Fruit fly (Drosophila melanogaster) whole organism, embryonic: Measurements from ENCODE around the gene CG34462.

Experiments used
- Ada2b ChIP-seq: fragments of 200-800 bp; sonication (Bioruptor generic); IDR thresholded peaks from 2 replicates; pipeline ENCODE4 v1.3.6; 2022; ENCODE audit warnings: missing biosample characterization, missing genetic modification characterization
- C15 ChIP-seq: fragments of 200-800 bp; sonication (Bioruptor generic); IDR thresholded peaks from 3 replicates; pipeline ENCODE4 v1.3.6; 2022; ENCODE audit warnings: missing biosample characterization, missing genetic modification characterization
- CG11398 ChIP-seq: fragments of 200-800 bp; sonication (Bioruptor generic); optimal IDR thresholded peaks from 2 replicates; lab custom pipeline; 2016; ENCODE audit warnings: missing biosample characterization, missing genetic modification characterization
- CG12236 ChIP-seq: fragments of 200-800 bp; sonication (Bioruptor generic); optimal IDR thresholded peaks from 2 replicates; lab custom pipeline; 2016; ENCODE audit warnings: missing biosample characterization, missing genetic modification characterization
- CG12659 ChIP-seq: fragments of 200-800 bp; sonication (Bioruptor generic); optimal IDR thresholded peaks from 3 replicates; lab custom pipeline; 2017; ENCODE audit warnings: mild to moderate bottlenecking, missing biosample characterization, missing genetic modification reagents, missing genetic modification characterization
- CG14860 ChIP-seq: fragments of 200-800 bp; sonication (Bioruptor generic); IDR thresholded peaks from 3 replicates; pipeline ENCODE4 v1.3.6; 2022; ENCODE audit warnings: missing biosample characterization, missing genetic modification characterization; ENCODE audit not compliant: partially characterized antibody
- CG15011 ChIP-seq: fragments of 200-800 bp; sonication (Bioruptor generic); optimal IDR thresholded peaks from 3 replicates; lab custom pipeline; 2018; ENCODE audit warnings: missing biosample characterization, mild to moderate bottlenecking, missing genetic modification characterization
- CG16815 ChIP-seq: fragments of 200-800 bp; sonication (Bioruptor generic); optimal IDR thresholded peaks from 3 replicates; lab custom pipeline; 2017; ENCODE audit warnings: missing biosample characterization, mild to moderate bottlenecking, missing genetic modification characterization
- CG17328 ChIP-seq: fragments of 200-800 bp; sonication (Bioruptor generic); IDR thresholded peaks from 2 replicates; pipeline ENCODE4 v1.3.6; 2022; ENCODE audit warnings: missing biosample characterization, missing genetic modification characterization
- CG17359 ChIP-seq: fragments of 200-800 bp; sonication (Bioruptor generic); optimal IDR thresholded peaks from 3 replicates; lab custom pipeline; 2018; ENCODE audit warnings: missing biosample characterization, mild to moderate bottlenecking, missing genetic modification characterization, moderate library complexity
- CG17361 ChIP-seq: fragments of 200-800 bp; sonication (Bioruptor generic); IDR thresholded peaks from 3 replicates; pipeline ENCODE4 v1.3.6; 2022; ENCODE audit warnings: missing biosample characterization, missing genetic modification characterization
- CG31365 ChIP-seq: fragments of 200-800 bp; sonication (Bioruptor generic); optimal IDR thresholded peaks from 2 replicates; lab custom pipeline; 2018; ENCODE audit warnings: missing biosample characterization, mild to moderate bottlenecking, missing genetic modification characterization
- CG34422 ChIP-seq: fragments of 200-800 bp; sonication (Bioruptor generic); IDR thresholded peaks from 3 replicates; pipeline ENCODE4 v1.3.6; 2022; ENCODE audit warnings: missing biosample characterization, missing genetic modification characterization
- CG3838 ChIP-seq: fragments of 200-800 bp; sonication (Bioruptor generic); optimal IDR thresholded peaks from 3 replicates; lab custom pipeline; 2016; ENCODE audit warnings: missing biosample characterization, missing genetic modification characterization
- CG4707 ChIP-seq: fragments of 200-800 bp; sonication (Bioruptor generic); optimal IDR thresholded peaks from 2 replicates; lab custom pipeline; 2018; ENCODE audit warnings: missing biosample characterization, mild to moderate bottlenecking, missing genetic modification characterization, moderate library complexity
- CG7271 ChIP-seq: fragments of 200-800 bp; sonication (Bioruptor generic); optimal IDR thresholded peaks from 2 replicates; lab custom pipeline; 2018; ENCODE audit warnings: missing biosample characterization, mild to moderate bottlenecking, missing genetic modification characterization, moderate library complexity
- E2f1 ChIP-seq: fragments of 200-800 bp; sonication (Bioruptor generic); IDR thresholded peaks from 2 replicates; pipeline ENCODE4 v1.3.6; 2022; ENCODE audit warnings: missing biosample characterization, missing genetic modification characterization
- Hey ChIP-seq: fragments of 200-800 bp; sonication (Bioruptor generic); optimal IDR thresholded peaks from 3 replicates; lab custom pipeline; 2018; ENCODE audit warnings: missing biosample characterization, mild to moderate bottlenecking, missing genetic modification characterization
- HmgZ ChIP-seq: fragments of 200-800 bp; sonication (Bioruptor generic); optimal IDR thresholded peaks from 2 replicates; lab custom pipeline; 2018; ENCODE audit warnings: missing biosample characterization, mild to moderate bottlenecking, missing genetic modification characterization
- Lim3 ChIP-seq: fragments of 200-800 bp; sonication (Bioruptor generic); IDR thresholded peaks from 2 replicates; pipeline ENCODE4 v1.3.6; 2022; ENCODE audit warnings: missing biosample characterization, missing genetic modification characterization
- Med ChIP-seq: fragments of 200-800 bp; sonication (Bioruptor generic); peaks from one replicate; lab custom pipeline; 2016; ENCODE audit warnings: missing biosample characterization, missing genetic modification characterization, mild to moderate bottlenecking, inconsistent platforms, moderate library complexity
- Pdp1 ChIP-seq, 2 experiments: fragments of 200-800 bp; sonication (Bioruptor generic); optimal IDR thresholded peaks; 3 replicates each; lab custom pipeline; 2016; ENCODE audit warnings: missing biosample characterization in 2 of 2, missing genetic modification characterization in 2 of 2, mild to moderate bottlenecking in 1 of 2, moderate library complexity in 1 of 2
- Scr ChIP-seq: fragments of 200-800 bp; sonication (Bioruptor generic); IDR thresholded peaks from 2 replicates; pipeline ENCODE4 v1.3.6; 2022; ENCODE audit warnings: missing biosample characterization, missing genetic modification characterization; ENCODE audit not compliant: partially characterized antibody
- Sox102F ChIP-seq: fragments of 200-800 bp; sonication (Bioruptor generic); optimal IDR thresholded peaks from 2 replicates; lab custom pipeline; 2018; ENCODE audit warnings: missing biosample characterization, mild to moderate bottlenecking, missing genetic modification characterization, moderate library complexity
- Xrp1 ChIP-seq: fragments of 200-800 bp; sonication (Bioruptor generic); IDR thresholded peaks from 2 replicates; pipeline ENCODE4 v1.3.6; 2022; ENCODE audit warnings: missing biosample characterization, missing genetic modification characterization
- ara ChIP-seq: fragments of 200-800 bp; sonication (Bioruptor generic); IDR thresholded peaks from 2 replicates; pipeline ENCODE4 v1.3.6; 2022; ENCODE audit warnings: missing biosample characterization, missing genetic modification characterization
- bcd ChIP-seq: fragments of 200-800 bp; sonication (Bioruptor generic); optimal IDR thresholded peaks from 2 replicates; lab custom pipeline; 2017; ENCODE audit warnings: missing biosample characterization, mild to moderate bottlenecking, missing genetic modification characterization
- bsh ChIP-seq, 2 experiments: fragments of 200-800 bp; sonication (Bioruptor generic); optimal IDR thresholded peaks; 2 replicates each; lab custom pipeline; 2017 to 2018; ENCODE audit warnings: mild to moderate bottlenecking in 2 of 2, missing biosample characterization in 2 of 2, missing genetic modification characterization in 2 of 2, moderate library complexity in 1 of 2
- dati ChIP-seq: fragments of 200-800 bp; sonication (Bioruptor generic); IDR thresholded peaks from 2 replicates; pipeline ENCODE4 v1.3.6; 2022; ENCODE audit warnings: missing biosample characterization, missing genetic modification characterization
- gce ChIP-seq: fragments of 200-800 bp; sonication (Bioruptor generic); IDR thresholded peaks from 3 replicates; pipeline ENCODE4 v1.3.6; 2022; ENCODE audit warnings: missing biosample characterization, missing genetic modification characterization
- gem ChIP-seq: fragments of 200-800 bp; sonication (Bioruptor generic); optimal IDR thresholded peaks from 2 replicates; lab custom pipeline; 2019; ENCODE audit warnings: missing biosample characterization, mild to moderate bottlenecking, missing genetic modification characterization, moderate library complexity
- ham ChIP-seq: fragments of 200-800 bp; sonication (Bioruptor generic); IDR thresholded peaks from 2 replicates; pipeline ENCODE4 v1.3.6; 2022; ENCODE audit warnings: missing biosample characterization, missing genetic modification characterization
- hbn ChIP-seq: fragments of 200-800 bp; sonication (Bioruptor generic); IDR thresholded peaks from 2 replicates; pipeline ENCODE4 v1.3.6; 2022; ENCODE audit warnings: missing biosample characterization, missing genetic modification characterization; ENCODE audit not compliant: partially characterized antibody
- her ChIP-seq: fragments of 200-800 bp; sonication (Bioruptor generic); optimal IDR thresholded peaks from 2 replicates; lab custom pipeline; 2016; ENCODE audit warnings: missing biosample characterization, missing genetic modification characterization
- hth ChIP-seq: fragments of >200 bp; optimal IDR thresholded peaks from 2 replicates; lab custom pipeline; 2017; ENCODE audit warnings: inconsistent platforms
- knrl ChIP-seq: fragments of 200-800 bp; sonication (Bioruptor generic); IDR thresholded peaks from 3 replicates; pipeline ENCODE4 v1.3.6; 2022; ENCODE audit warnings: missing biosample characterization, missing genetic modification characterization; ENCODE audit not compliant: partially characterized antibody
- mirr ChIP-seq: fragments of 200-800 bp; sonication (Bioruptor generic); optimal IDR thresholded peaks from 3 replicates; lab custom pipeline; 2018; ENCODE audit warnings: missing biosample characterization, mild to moderate bottlenecking, missing genetic modification characterization
- peb ChIP-seq: fragments of 200-800 bp; sonication (Bioruptor generic); IDR thresholded peaks from 2 replicates; pipeline ENCODE4 v1.3.6; 2022; ENCODE audit warnings: missing biosample characterization, missing genetic modification characterization
- prd ChIP-seq, 3 experiments: fragments of >200 bp in 2 of 3; fragments of 200-800 bp in 1 of 3; sonication (Bioruptor generic) in 1 of 3; optimal IDR thresholded peaks in 2 of 3; IDR thresholded peaks in 1 of 3; 2 replicates in 2 of 3; 3 replicates in 1 of 3; pipeline versions ENCODE4 v1.3.6 to Lab custom; 2017 to 2022; ENCODE audit warnings: missing biosample characterization in 1 of 3, missing genetic modification characterization in 1 of 3
- row ChIP-seq: fragments of 200-800 bp; sonication (Bioruptor generic); IDR thresholded peaks from 3 replicates; pipeline ENCODE4 v1.3.6; 2022; ENCODE audit warnings: missing biosample characterization, missing genetic modification characterization
- sr ChIP-seq: fragments of 200-800 bp; sonication (Bioruptor generic); IDR thresholded peaks from 3 replicates; pipeline ENCODE4 v1.3.6; 2022; ENCODE audit warnings: missing biosample characterization, missing genetic modification characterization
- ssp ChIP-seq: fragments of 200-800 bp; sonication (Bioruptor generic); IDR thresholded peaks from 2 replicates; pipeline ENCODE4 v1.3.6; 2022; ENCODE audit warnings: missing biosample characterization, missing genetic modification characterization
- tio ChIP-seq: fragments of 200-800 bp; sonication (Bioruptor generic); optimal IDR thresholded peaks from 2 replicates; lab custom pipeline; 2017; ENCODE audit warnings: missing biosample characterization, missing genetic modification characterization, inconsistent platforms
- wek ChIP-seq: fragments of 200-800 bp; sonication (Bioruptor generic); optimal IDR thresholded peaks from 3 replicates; lab custom pipeline; 2018; ENCODE audit warnings: missing biosample characterization, mild to moderate bottlenecking, missing genetic modification characterization, moderate library complexity
- zen2 ChIP-seq: fragments of 200-800 bp; sonication (Bioruptor generic); IDR thresholded peaks from 3 replicates; pipeline ENCODE4 v1.3.6; 2022; ENCODE audit warnings: missing biosample characterization, missing genetic modification characterization; ENCODE audit not compliant: partially characterized antibody

Gene CG34462

DNA sequence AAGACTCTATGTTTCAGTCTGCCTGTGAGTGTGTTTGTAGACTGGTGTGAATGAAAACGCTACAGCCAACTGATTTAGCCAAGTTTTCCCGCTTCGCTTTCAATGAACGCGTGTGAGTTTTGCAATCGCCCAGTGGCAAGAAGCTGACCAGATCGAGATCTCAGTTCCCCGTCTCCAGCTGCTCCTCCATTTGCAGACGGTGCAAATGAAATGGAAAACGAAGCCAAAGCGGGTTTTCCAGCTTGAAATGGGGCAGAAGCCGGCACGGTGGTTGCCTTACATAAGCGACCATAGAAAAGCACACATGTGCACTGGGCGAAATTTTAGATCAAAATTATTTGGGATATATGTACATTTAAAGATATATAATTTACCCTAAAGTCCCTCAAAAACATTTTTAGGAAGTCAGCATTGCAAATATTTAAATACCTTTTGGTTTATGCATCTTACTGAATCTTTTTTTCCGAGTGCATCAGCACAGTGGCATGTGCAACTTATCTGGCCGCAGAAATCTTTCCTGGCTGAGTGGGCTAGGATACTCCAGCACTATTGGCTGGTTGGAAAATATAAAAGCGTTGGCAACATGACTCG is 9.4 kb upstream of the CG34462 start, which contains the start of gene CG43059 (continued):
- TF ChIP-seq CG11398 (GFP tag; lab: Kevin White, UChicago) = no peak
- no peak for TF ChIP-seq bcd (GFP tag; lab: Kevin White, UChicago)
- TF ChIP-seq CG31365 = no peak
- peak; percentile 1 for TF ChIP-seq CG17359 (tag; lab: Kevin White, UChicago)
- TF ChIP-seq HmgZ = no peak
- TF ChIP-seq CG16815 = no peak
- no peak for TF ChIP-seq CG3838 (GFP tag; lab: Kevin White, UChicago)
- TF ChIP-seq tio = no peak
- no peak for TF ChIP-seq Scr (GFP tag; lab: Robert Waterston, UW)
- no peak for TF ChIP-seq peb (GFP tag; lab: Robert Waterston, UW)
- no peak for TF ChIP-seq Hey
- no peak for TF ChIP-seq ham (GFP tag; lab: Robert Waterston, UW)
- TF ChIP-seq CG17328 = no peak
- TF ChIP-seq CG4707 (GFP tag; lab: Kevin White, UChicago) = no peak
- TF ChIP-seq hbn (GFP tag; lab: Robert Waterston, UW) = no peak
- TF ChIP-seq CG12659 (GFP tag; lab: Kevin White, UChicago) = no peak
- 0 out of 3 replicates have a peak, but pooled peaks have one; percentile 9 for TF ChIP-seq row (GFP tag; lab: Robert Waterston, UW)
- TF ChIP-seq CG15011 (GFP tag; lab: Kevin White, UChicago) = no peak
- TF ChIP-seq hth (lab: Kevin White, UChicago) = no peak
- no peak for TF ChIP-seq Lim3 (GFP tag; lab: Robert Waterston, UW)
- no peak for TF ChIP-seq dati (GFP tag; lab: Robert Waterston, UW)
- 0 out of 2 replicates have a peak, but pooled peaks have one; percentile 15 for TF ChIP-seq E2f1
- no peak for TF ChIP-seq sr (GFP tag; lab: Robert Waterston, UW)
- TF ChIP-seq bsh (GFP tag; optimal IDR thresholded peaks at IDR 0.05; lab: Kevin White, UChicago) = peak in 1 of 2 experiments; percentile 5
- no peak for TF ChIP-seq zen2
- TF ChIP-seq Xrp1 (GFP tag; lab: Robert Waterston, UW) = peak; percentile 20; the same call in 1 of the 2 replicates
- TF ChIP-seq ara (GFP tag; lab: Robert Waterston, UW) = no peak
- no peak for TF ChIP-seq CG14860 (GFP tag; lab: Robert Waterston, UW)
- no peak for TF ChIP-seq her (GFP tag; lab: Kevin White, UChicago)
- TF ChIP-seq mirr (GFP tag; lab: Kevin White, UChicago) = no peak
- TF ChIP-seq gem (tag; lab: Kevin White, UChicago) = peak; percentile 22
- TF ChIP-seq CG17361 (GFP tag; lab: Robert Waterston, UW) = no peak
- no peak for TF ChIP-seq wek (GFP tag; lab: Kevin White, UChicago)
- no peak for TF ChIP-seq CG34422
- no peak for TF ChIP-seq Pdp1 (GFP tag; optimal IDR thresholded peaks at IDR 0.05; lab: Kevin White, UChicago)
- TF ChIP-seq knrl (GFP tag; lab: Robert Waterston, UW) = no peak
- TF ChIP-seq ssp (GFP tag; lab: Robert Waterston, UW) = no peak
- peak; percentile 53 for TF ChIP-seq Med
- TF ChIP-seq Sox102F = peak; percentile 34
- no peak for TF ChIP-seq gce (GFP tag; lab: Robert Waterston, UW)
- no peak for TF ChIP-seq CG12236 (GFP tag; lab: Kevin White, UChicago)
- TF ChIP-seq prd (optimal IDR thresholded peaks at IDR 0.05; lab: Kevin White, UChicago) = no peak
- TF ChIP-seq prd (GFP tag; IDR thresholded peaks at IDR 0.05; lab: Robert Waterston, UW) = peak; percentile 29; the same call in 1 of the 3 replicates
- TF ChIP-seq C15 = peak; percentile 22; the same call in 1 of the 3 replicates
- 0 out of 2 replicates have a peak, but pooled peaks have one; percentile 25 for TF ChIP-seq Ada2b
- TF ChIP-seq CG7271 (tag; lab: Kevin White, UChicago) = no peak
- TF ChIP-seq, all 482 proteins: peak for 22
